Fruit fly (Drosophila melanogaster): ENCODE measurements around the gene Pbp95.

The Pbp95 gene

DNA sequence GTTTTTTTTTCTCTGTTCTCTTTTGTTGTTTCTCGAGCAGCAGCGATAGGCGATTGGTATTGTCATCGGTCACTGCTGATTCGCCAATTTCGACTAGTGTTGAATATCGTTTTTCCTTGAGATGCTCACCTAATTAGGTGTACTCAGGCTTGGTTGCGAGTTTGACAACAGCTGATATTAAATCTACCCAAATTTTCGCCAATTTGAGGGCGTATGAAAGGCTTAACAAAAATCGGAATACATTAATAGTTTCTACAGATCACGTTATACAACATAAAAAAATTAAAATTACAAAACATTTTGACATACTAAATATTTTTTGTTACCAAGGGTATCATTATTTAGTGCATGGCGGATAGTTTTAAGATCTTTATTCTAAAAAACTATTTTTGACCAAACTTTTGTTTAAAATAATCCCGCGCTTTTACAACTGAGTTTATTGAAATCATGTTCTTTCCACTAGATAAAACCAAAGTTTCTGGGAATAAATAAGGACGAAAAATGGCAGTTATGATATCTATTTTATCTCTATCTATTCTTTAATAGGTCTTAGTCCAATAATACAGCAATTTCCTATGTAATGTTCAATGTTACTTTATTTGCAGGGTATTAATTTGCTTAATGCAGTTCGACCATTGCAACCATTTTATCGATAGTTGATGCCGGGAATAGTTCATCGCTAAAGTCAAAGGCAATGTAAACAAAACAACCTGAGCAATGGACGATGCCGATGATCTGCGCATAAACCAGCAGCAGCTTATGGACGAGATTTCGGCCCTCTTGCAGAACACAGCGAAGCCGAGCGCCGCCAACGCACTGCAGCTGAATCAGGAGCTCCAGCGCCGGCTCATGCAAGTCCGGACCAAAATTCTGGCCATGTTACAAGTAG is at the start of gene Pbp95, which contains the start of gene CG10435 (continued):
- peak; percentile 30 for TF ChIP-seq CG6254 (GFP tag; optimal IDR thresholded peaks at IDR 0.05)
- no peak for TF ChIP-seq CG6654 (GFP tag; optimal IDR thresholded peaks at IDR 0.05)
- TF ChIP-seq fu2 (GFP tag; optimal IDR thresholded peaks at IDR 0.05): peak; percentile 40
- no peak for TF ChIP-seq gt (GFP tag; IDR thresholded peaks at IDR 0.05)
- TF ChIP-seq fd3F (GFP tag; optimal IDR thresholded peaks at IDR 0.05): peak; percentile 31
- TF ChIP-seq vnd (GFP tag; IDR thresholded peaks at IDR 0.05; ENCODE audit: partially characterized antibody): peak; percentile 55; the same call in 2 of the 3 replicates
- peak; percentile 13 for TF ChIP-seq CG18011 (GFP tag; optimal IDR thresholded peaks at IDR 0.05)
- peak; percentile 53; the same call in 1 of the 2 replicates for TF ChIP-seq Xrp1 (GFP tag; IDR thresholded peaks at IDR 0.05)
- TF ChIP-seq sob (GFP tag; IDR thresholded peaks at IDR 0.05): peak; percentile 72
- no peak for TF ChIP-seq kay (GFP tag; optimal IDR thresholded peaks at IDR 0.05)
- TF ChIP-seq gfzf (GFP tag; optimal IDR thresholded peaks at IDR 0.05): peak; percentile 11
- TF ChIP-seq CG30020 (tag; optimal IDR thresholded peaks at IDR 0.05): peak; percentile 50
- TF ChIP-seq CG6765 (GFP tag; optimal IDR thresholded peaks at IDR 0.05): no peak
- no peak for TF ChIP-seq CG7928 (GFP tag; optimal IDR thresholded peaks at IDR 0.05)
- peak; percentile 55 for TF ChIP-seq Antp (GFP tag; optimal IDR thresholded peaks at IDR 0.05)
- TF ChIP-seq CG17829 (tag; optimal IDR thresholded peaks at IDR 0.05): peak; percentile 18
- no peak for TF ChIP-seq CG4707 (GFP tag; optimal IDR thresholded peaks at IDR 0.05)
- TF ChIP-seq CG9727 (GFP tag; optimal IDR thresholded peaks at IDR 0.05): peak; percentile 67
- TF ChIP-seq Hand (GFP tag; optimal IDR thresholded peaks at IDR 0.05): no peak
- no peak for TF ChIP-seq CG4360 (GFP tag; IDR thresholded peaks at IDR 0.05)
- TF ChIP-seq CG33213 (GFP tag; optimal IDR thresholded peaks at IDR 0.05): peak; percentile 31
- TF ChIP-seq H2.0 (GFP tag; IDR thresholded peaks at IDR 0.05): peak; percentile 58; the same call in 1 of the 2 replicates
- no peak for TF ChIP-seq prd (optimal IDR thresholded peaks at IDR 0.05)
- peak; percentile 39; the same call in 1 of the 3 replicates for TF ChIP-seq prd (GFP tag; IDR thresholded peaks at IDR 0.05)
- TF ChIP-seq BEAF-32 (GFP tag; optimal IDR thresholded peaks at IDR 0.05): peak; percentile 74
- TF ChIP-seq CG3065 (GFP tag; optimal IDR thresholded peaks at IDR 0.05): no peak
- peak; percentile 58 for TF ChIP-seq CG2712 (tag; optimal IDR thresholded peaks at IDR 0.05)
- TF ChIP-seq ap (GFP tag; IDR thresholded peaks at IDR 0.05): 0 out of 2 replicates have a peak, but pooled peaks have one; percentile 13
- peak; percentile 39 for TF ChIP-seq CG18476 (GFP tag; optimal IDR thresholded peaks at IDR 0.05)
- no peak for TF ChIP-seq run (tag; optimal IDR thresholded peaks at IDR 0.05)
- TF ChIP-seq pho (GFP tag; optimal IDR thresholded peaks at IDR 0.05): peak; percentile 59
- peak; percentile 1 for TF ChIP-seq fd96Cb (tag; optimal IDR thresholded peaks at IDR 0.05)
- TF ChIP-seq CG9215 (GFP tag; IDR thresholded peaks at IDR 0.05): peak; percentile 62
- no peak for TF ChIP-seq Jarid2 (GFP tag; optimal IDR thresholded peaks at IDR 0.05)
- no peak for TF ChIP-seq da (GFP tag; optimal IDR thresholded peaks at IDR 0.05)
- peak; percentile 38; the same call in 1 of the 2 replicates for TF ChIP-seq lmd (GFP tag; IDR thresholded peaks at IDR 0.05)
- TF ChIP-seq CG3847 (GFP tag; IDR thresholded peaks at IDR 0.05): peak; percentile 60
- TF ChIP-seq YL-1 (GFP tag; optimal IDR thresholded peaks at IDR 0.05): no peak
- no peak for TF ChIP-seq CG1792 (GFP tag; optimal IDR thresholded peaks at IDR 0.05)
- TF ChIP-seq CG6683 (GFP tag; optimal IDR thresholded peaks at IDR 0.05): no peak
- no peak for TF ChIP-seq CG17186 (GFP tag; optimal IDR thresholded peaks at IDR 0.05)
- TF ChIP-seq CG12659 (GFP tag; optimal IDR thresholded peaks at IDR 0.05): peak; percentile 57
- no peak for TF ChIP-seq ftz-f1 (GFP tag; optimal IDR thresholded peaks at IDR 0.05)
- TF ChIP-seq CG14860 (GFP tag; IDR thresholded peaks at IDR 0.05; ENCODE audit: partially characterized antibody): peak; percentile 44; the same call in 1 of the 3 replicates
- peak; percentile 39 for TF ChIP-seq Hmx (GFP tag; optimal IDR thresholded peaks at IDR 0.05)
- TF ChIP-seq D19A (tag; optimal IDR thresholded peaks at IDR 0.05): peak; percentile 88
- no peak for TF ChIP-seq dimm (GFP tag; IDR thresholded peaks at IDR 0.05)
- peak; percentile 24 for TF ChIP-seq p53 (GFP tag; optimal IDR thresholded peaks at IDR 0.05)
- TF ChIP-seq salm (tag; optimal IDR thresholded peaks at IDR 0.05): no peak

All from whole organism, embryonic.